Fruit fly (Drosophila melanogaster) whole organism, pupa: ENCODE measurements around the gene CG42272.

Experiments
- CG8159 ChIP-seq: fragments of 200-800 bp; sonication (Bioruptor generic); optimal IDR thresholded peaks from 3 replicates; lab custom pipeline; 2018; ENCODE audit warnings: missing biosample characterization, mild to moderate bottlenecking, missing genetic modification characterization, moderate library complexity
- Pif1B ChIP-seq: fragments of 200-800 bp; sonication (Bioruptor generic); optimal IDR thresholded peaks from 3 replicates; lab custom pipeline; 2016; ENCODE audit warnings: missing biosample characterization, missing genetic modification characterization

- TF ChIP-seq Pif1B (GFP tag; lab: Kevin White, UChicago) (no peak), CG8159 (tag; lab: Kevin White, UChicago) (no peak)
Measured at dm6 chr3L:5830649-5831048, 27.8 kb downstream of the CG42272 start.
